Fruit fly (Drosophila melanogaster): Measurements from ENCODE around the gene vri.

Gene vri

DNA sequence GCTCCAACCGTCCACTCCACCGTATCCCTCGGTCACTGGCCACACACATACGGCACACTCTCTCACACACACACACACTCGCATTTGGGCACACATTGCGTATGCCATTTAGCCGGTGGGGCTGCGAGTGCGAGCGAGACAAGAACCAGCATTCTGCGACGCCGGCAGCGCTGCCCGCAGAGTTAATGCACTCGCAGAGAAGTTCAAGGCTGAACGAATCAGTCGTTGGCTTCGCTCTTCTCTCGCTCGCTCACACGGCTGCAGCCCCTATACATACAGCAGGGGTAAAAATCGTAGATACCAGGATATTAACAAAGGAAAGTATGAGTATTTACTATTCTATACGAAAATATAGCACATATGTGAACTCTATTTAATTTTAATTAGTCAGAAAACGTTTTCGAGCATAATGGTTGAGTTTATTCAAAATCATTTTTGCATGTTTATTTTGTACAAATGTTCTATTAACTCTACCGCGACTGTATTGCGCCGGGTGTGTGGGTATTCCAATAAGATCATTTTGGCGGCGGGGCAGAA lies 4.3 kb downstream of the vri start (continued):
- TF ChIP-seq crp (GFP tag; optimal IDR thresholded peaks at IDR 0.05): peak in 1 of 2 experiments; percentile 27
- TF ChIP-seq zfh1 (GFP tag; IDR thresholded peaks at IDR 0.05): peak; percentile 82
- peak; percentile 52; the same call in 1 of the 2 replicates for TF ChIP-seq E2f2 (GFP tag; IDR thresholded peaks at IDR 0.05)
- TF ChIP-seq CG13424 (tag; optimal IDR thresholded peaks at IDR 0.05): peak; percentile 83
- peak; percentile 33 for TF ChIP-seq CG30020 (tag; optimal IDR thresholded peaks at IDR 0.05)
- no peak for TF ChIP-seq Jarid2 (GFP tag; optimal IDR thresholded peaks at IDR 0.05)
- peak; percentile 21 for TF ChIP-seq shn (GFP tag; optimal IDR thresholded peaks at IDR 0.05)
- peak; percentile 31; the same call in 1 of the 3 replicates for TF ChIP-seq Mrtf (GFP tag; IDR thresholded peaks at IDR 0.05)
- peak; percentile 73 for TF ChIP-seq CG8359 (GFP tag; optimal IDR thresholded peaks at IDR 0.05; ENCODE audit: borderline replicate concordance)
- no peak for TF ChIP-seq rib (GFP tag; IDR thresholded peaks at IDR 0.05)
- peak; percentile 31 for TF ChIP-seq kni (GFP tag; optimal IDR thresholded peaks at IDR 0.05)
- peak; percentile 35 for TF ChIP-seq gcm2 (GFP tag; optimal IDR thresholded peaks at IDR 0.05)
- TF ChIP-seq HLHmδ (GFP tag; optimal IDR thresholded peaks at IDR 0.05): peak; percentile 35
- peak; percentile 26 for TF ChIP-seq CG3163 (GFP tag; optimal IDR thresholded peaks at IDR 0.05)
- peak; percentile 69 for TF ChIP-seq CG10366 (GFP tag; IDR thresholded peaks at IDR 0.05)
- peak; percentile 89 for TF ChIP-seq Ets65A (GFP tag)
- peak; percentile 55 for TF ChIP-seq CG1602 (GFP tag; optimal IDR thresholded peaks at IDR 0.05)
- TF ChIP-seq CG6272 (GFP tag; IDR thresholded peaks at IDR 0.05): no peak
- peak; percentile 3 for TF ChIP-seq sug (tag; optimal IDR thresholded peaks at IDR 0.05)
- peak; percentile 14 for TF ChIP-seq Sry-β (GFP tag; optimal IDR thresholded peaks at IDR 0.05)
- TF ChIP-seq bcd (GFP tag; optimal IDR thresholded peaks at IDR 0.05): peak; percentile 62
- peak; percentile 49 for TF ChIP-seq CG17568 (GFP tag; optimal IDR thresholded peaks at IDR 0.05)
- peak; percentile 37 for TF ChIP-seq run (tag; optimal IDR thresholded peaks at IDR 0.05)
- TF ChIP-seq z (GFP tag; IDR thresholded peaks at IDR 0.05): peak; percentile 53; the same call in 1 of the 3 replicates
- no peak for TF ChIP-seq disco-r (GFP tag; optimal IDR thresholded peaks at IDR 0.05)
- TF ChIP-seq CG32532 (GFP tag; IDR thresholded peaks at IDR 0.05): peak; percentile 56; the same call in 1 of the 2 replicates
- 0 out of 3 replicates have a peak, but pooled peaks have one; percentile 43 for TF ChIP-seq otp (GFP tag; IDR thresholded peaks at IDR 0.05)
- peak; percentile 55 for TF ChIP-seq crc (GFP tag; optimal IDR thresholded peaks at IDR 0.05)
- TF ChIP-seq grau (tag; optimal IDR thresholded peaks at IDR 0.05): peak; percentile 65
- no peak for TF ChIP-seq da (GFP tag; optimal IDR thresholded peaks at IDR 0.05)
- TF ChIP-seq twi (tag; optimal IDR thresholded peaks at IDR 0.05): peak; percentile 66
- TF ChIP-seq ham (GFP tag; IDR thresholded peaks at IDR 0.05): no peak
- 0 out of 2 replicates have a peak, but pooled peaks have one; percentile 39 for TF ChIP-seq CG7372 (GFP tag; IDR thresholded peaks at IDR 0.05)
- TF ChIP-seq CG10959 (GFP tag; IDR thresholded peaks at IDR 0.05): peak; percentile 58; the same call in 1 of the 2 replicates
- TF ChIP-seq CG16863 (GFP tag; optimal IDR thresholded peaks at IDR 0.05): peak; percentile 72
- no peak for TF ChIP-seq vnd (GFP tag; IDR thresholded peaks at IDR 0.05; ENCODE audit: partially characterized antibody)
- TF ChIP-seq CG2120 (GFP tag; optimal IDR thresholded peaks at IDR 0.05): peak; percentile 29
- 0 out of 3 replicates have a peak, but pooled peaks have one; percentile 36 for TF ChIP-seq CG34422 (GFP tag; IDR thresholded peaks at IDR 0.05)
- TF ChIP-seq CG3065 (GFP tag; optimal IDR thresholded peaks at IDR 0.05): no peak
- 0 out of 4 replicates have a peak, but pooled peaks have one; percentile 21 for TF ChIP-seq Gug (GFP tag; IDR thresholded peaks at IDR 0.05)
- TF ChIP-seq NC2β (GFP tag; optimal IDR thresholded peaks at IDR 0.05): peak; percentile 65
- TF ChIP-seq BtbVII (GFP tag; optimal IDR thresholded peaks at IDR 0.05): peak; percentile 46
- no peak for TF ChIP-seq CHES-1-like (GFP tag; optimal IDR thresholded peaks at IDR 0.05)
- no peak for TF ChIP-seq CG5953 (GFP tag; IDR thresholded peaks at IDR 0.05)
- peak; percentile 77 for TF ChIP-seq Adf1 (GFP tag; IDR thresholded peaks at IDR 0.05)
- TF ChIP-seq bab2 (GFP tag; optimal IDR thresholded peaks at IDR 0.05): peak; percentile 55
- no peak; the same call in 1 of the 2 replicates for TF ChIP-seq seq (GFP tag; IDR thresholded peaks at IDR 0.05)
- no peak for TF ChIP-seq CG4282 (GFP tag; optimal IDR thresholded peaks at IDR 0.05)
- no peak for TF ChIP-seq CG7745 (tag; optimal IDR thresholded peaks at IDR 0.05)
- TF ChIP-seq B-H1 (GFP tag; IDR thresholded peaks at IDR 0.05): peak; percentile 46; the same call in 2 of the 3 replicates
- TF ChIP-seq CG32772 (GFP tag; IDR thresholded peaks at IDR 0.05): peak; percentile 54

Measured in whole organism, embryonic.